Fruit fly (Drosophila melanogaster): ENCODE results near the gene ATPsynE.

ATPsynE gene

DNA sequence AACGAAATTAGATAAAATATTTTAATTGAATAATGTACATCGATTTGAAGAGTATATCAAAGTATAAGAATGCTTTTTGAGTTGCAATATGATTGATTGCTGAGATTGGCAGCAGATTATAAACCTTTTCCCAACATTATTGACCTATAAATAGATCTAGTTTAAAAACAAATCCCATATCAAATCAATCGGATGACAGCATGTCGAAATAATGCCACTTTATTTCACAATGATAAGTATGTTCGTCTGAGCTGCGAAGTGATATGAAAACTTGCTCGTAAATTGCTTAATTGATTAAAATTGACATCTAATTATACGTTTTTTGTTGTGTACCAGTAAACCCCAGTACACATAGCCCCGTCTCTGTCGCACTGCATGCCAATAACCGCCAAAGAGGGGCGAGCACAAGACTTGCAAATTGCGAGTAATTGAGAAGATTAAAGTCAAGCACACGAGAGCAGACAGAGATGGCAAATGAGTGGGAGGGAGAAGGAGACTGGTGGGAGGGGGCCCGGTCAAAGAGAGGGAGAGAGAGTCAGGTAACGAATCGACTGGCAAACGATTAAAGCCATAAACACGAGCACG, 43.6 kb upstream of the ATPsynE start (continued):
- no peak for TF ChIP-seq prd (optimal IDR thresholded peaks at IDR 0.05)
- TF ChIP-seq prd (GFP tag; IDR thresholded peaks at IDR 0.05): no peak
- TF ChIP-seq ssp (GFP tag; IDR thresholded peaks at IDR 0.05): no peak
- TF ChIP-seq CG32772 (GFP tag; IDR thresholded peaks at IDR 0.05): no peak
- peak; percentile 1 for TF ChIP-seq chn (GFP tag; optimal IDR thresholded peaks at IDR 0.05)
- no peak for TF ChIP-seq Hr39 (optimal IDR thresholded peaks at IDR 0.05)
- no peak for TF ChIP-seq CG34224 (GFP tag; IDR thresholded peaks at IDR 0.05; ENCODE audit: partially characterized antibody)
- TF ChIP-seq NC2β (GFP tag; optimal IDR thresholded peaks at IDR 0.05): no peak
- TF ChIP-seq CG7271 (tag; optimal IDR thresholded peaks at IDR 0.05): no peak
- TF ChIP-seq Antp (GFP tag; optimal IDR thresholded peaks at IDR 0.05): peak; percentile 23
- TF ChIP-seq CG6765 (GFP tag; optimal IDR thresholded peaks at IDR 0.05): peak; percentile 25
- TF ChIP-seq CG2875 (GFP tag; optimal IDR thresholded peaks at IDR 0.05): no peak
- TF ChIP-seq CG6254 (GFP tag; optimal IDR thresholded peaks at IDR 0.05): no peak
- no peak for TF ChIP-seq Dp (GFP tag; optimal IDR thresholded peaks at IDR 0.05)
- TF ChIP-seq dmrt99B (tag; optimal IDR thresholded peaks at IDR 0.05): peak; percentile 40
- no peak for TF ChIP-seq Nf-YA (GFP tag; IDR thresholded peaks at IDR 0.05)
- TF ChIP-seq eve (GFP tag; optimal IDR thresholded peaks at IDR 0.05): peak in 1 of 2 experiments; percentile 90
- TF ChIP-seq zfh2 (GFP tag; optimal IDR thresholded peaks at IDR 0.05): peak; percentile 65
- TF ChIP-seq exex (tag; optimal IDR thresholded peaks at IDR 0.05): peak; percentile 73
- TF ChIP-seq HHEX (GFP tag; optimal IDR thresholded peaks at IDR 0.05): peak; percentile 38
- no peak for TF ChIP-seq CG5953 (GFP tag; IDR thresholded peaks at IDR 0.05)
- TF ChIP-seq CG11696 (GFP tag; IDR thresholded peaks at IDR 0.05): no peak
- TF ChIP-seq Lhr (GFP tag; optimal IDR thresholded peaks at IDR 0.05): no peak
- no peak for TF ChIP-seq zf30C (GFP tag; optimal IDR thresholded peaks at IDR 0.05)
- no peak for TF ChIP-seq CG2129 (GFP tag; IDR thresholded peaks at IDR 0.05; ENCODE audit: partially characterized antibody)
- TF ChIP-seq dpn (GFP tag; optimal IDR thresholded peaks at IDR 0.05): peak; percentile 25 to 63
- TF ChIP-seq p53 (GFP tag; optimal IDR thresholded peaks at IDR 0.05): no peak
- TF ChIP-seq pzg (GFP tag; optimal IDR thresholded peaks at IDR 0.05): no peak
- TF ChIP-seq lmd (GFP tag; IDR thresholded peaks at IDR 0.05): no peak
- peak; percentile 30 for TF ChIP-seq cad (GFP tag; optimal IDR thresholded peaks at IDR 0.05)
- TF ChIP-seq CG4360 (GFP tag; IDR thresholded peaks at IDR 0.05): no peak
- TF ChIP-seq Fer3 (tag; optimal IDR thresholded peaks at IDR 0.05): peak; percentile 10
- no peak for TF ChIP-seq emc (GFP tag; optimal IDR thresholded peaks at IDR 0.05)
- TF ChIP-seq fd102C (GFP tag; optimal IDR thresholded peaks at IDR 0.05): no peak
- no peak for TF ChIP-seq ab (GFP tag; optimal IDR thresholded peaks at IDR 0.05)
- TF ChIP-seq CG17361 (GFP tag; IDR thresholded peaks at IDR 0.05): no peak
- no peak for TF ChIP-seq crol (GFP tag; IDR thresholded peaks at IDR 0.05)
- no peak for TF ChIP-seq CG15514 (GFP tag; optimal IDR thresholded peaks at IDR 0.05)
- TF ChIP-seq usp (GFP tag; optimal IDR thresholded peaks at IDR 0.05): no peak
- no peak for TF ChIP-seq inv (GFP tag; IDR thresholded peaks at IDR 0.05; ENCODE audit: partially characterized antibody)
- TF ChIP-seq Hr51 (GFP tag; optimal IDR thresholded peaks at IDR 0.05): peak; percentile 5 to 74
- no peak for TF ChIP-seq caup (GFP tag; optimal IDR thresholded peaks at IDR 0.05; ENCODE audit: severe bottlenecking)
- no peak for TF ChIP-seq CG3726 (GFP tag; IDR thresholded peaks at IDR 0.05)
- TF ChIP-seq HmgD (GFP tag; optimal IDR thresholded peaks at IDR 0.05): no peak
- no peak for TF ChIP-seq hb (GFP tag; IDR thresholded peaks at IDR 0.05; ENCODE audit: partially characterized antibody)
- TF ChIP-seq sisA (GFP tag; IDR thresholded peaks at IDR 0.05): no peak
- TF ChIP-seq Bteb2 (GFP tag; optimal IDR thresholded peaks at IDR 0.05): no peak
- peak; percentile 79 for TF ChIP-seq CG2120 (GFP tag; optimal IDR thresholded peaks at IDR 0.05)
- TF ChIP-seq NfI (GFP tag; optimal IDR thresholded peaks at IDR 0.05): peak; percentile 19
- peak; percentile 48 for TF ChIP-seq D19B (GFP tag; optimal IDR thresholded peaks at IDR 0.05)
- no peak for TF ChIP-seq tin (GFP tag; optimal IDR thresholded peaks at IDR 0.05)
